Worm (Caenorhabditis elegans) whole organism, midembryonic: ENCODE data around the gene H19J13.2.

Experiments
- flt-1 ChIP-seq: fragments of 200-800 bp; sonication (Bioruptor generic); IDR thresholded peaks from 2 replicates; pipeline ENCODE4 v1.3.6; 2022; ENCODE audit warnings: missing genetic modification characterization, missing compliant biosample characterization
- klf-2 ChIP-seq: fragments of 200-800 bp; sonication (Bioruptor generic); conservative IDR thresholded peaks from 2 replicates; pipeline ENCODE4 v1.3.6; 2022; ENCODE audit warnings: missing genetic modification reagents, missing genetic modification characterization, missing compliant biosample characterization
- med-1 ChIP-seq: sonication (generic microtip); optimal IDR thresholded peaks from 2 replicates; lab custom pipeline; 2017; ENCODE audit warnings: missing genetic modification characterization, mild to moderate bottlenecking, missing compliant biosample characterization, antibody characterized with exemption, missing genetic modification reagents; ENCODE audit not compliant: insufficient read depth
- ref-1 ChIP-seq: fragments of 200-800 bp; sonication (Bioruptor generic); conservative IDR thresholded peaks from 2 replicates; pipeline ENCODE4 v1.3.6; 2022; ENCODE audit warnings: missing genetic modification reagents, missing genetic modification characterization, missing compliant biosample characterization
- tab-1 ChIP-seq: fragments of 200-800 bp; sonication (Bioruptor generic); IDR thresholded peaks from 2 replicates; pipeline ENCODE4 v1.3.6; 2022; ENCODE audit warnings: missing genetic modification characterization, missing compliant biosample characterization
- ztf-23 ChIP-seq: fragments of 200-800 bp; sonication (Bioruptor generic); IDR thresholded peaks from 2 replicates; pipeline ENCODE4 v1.3.6; 2022; ENCODE audit warnings: missing genetic modification reagents, missing genetic modification characterization, missing compliant biosample characterization
- ztf-29 ChIP-seq: fragments of 200-800 bp; sonication (Bioruptor generic); IDR thresholded peaks from 2 replicates; pipeline ENCODE4 v1.3.6; 2022; ENCODE audit warnings: missing genetic modification reagents, missing genetic modification characterization, missing compliant biosample characterization

DNA sequence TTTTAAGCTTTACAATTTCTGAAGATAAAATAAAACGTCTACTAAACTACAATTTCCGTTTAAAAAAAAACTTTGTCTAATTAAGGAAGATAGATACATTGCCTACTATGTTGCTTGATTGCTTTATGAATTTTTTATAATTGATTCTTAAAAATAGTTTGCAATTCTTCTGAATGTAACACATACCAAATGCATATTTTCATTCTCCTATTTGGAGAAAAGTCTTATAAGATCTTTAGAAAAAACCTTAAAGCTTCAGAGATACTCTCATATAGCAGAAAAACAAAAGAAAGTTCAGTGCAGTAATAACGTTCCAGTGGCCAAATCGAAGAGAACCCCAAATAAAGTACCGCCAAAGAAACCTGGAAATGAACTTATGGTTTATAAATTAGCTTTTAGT, 32.8 kb upstream of the H19J13.2 start, which contains the start of gene phf-32:
- TF ChIP-seq klf-2 (GFP tag; lab: Robert Waterston, UW) (no peak), tab-1 (no peak), ztf-29 (GFP tag; lab: Robert Waterston, UW) (no peak), flt-1 (GFP tag; lab: Robert Waterston, UW) (no peak), med-1 (GFP tag; lab: Kevin White, UChicago) (no peak), ref-1 (GFP tag; lab: Robert Waterston, UW) (no peak), ztf-23 (no peak)
